Worm (Caenorhabditis elegans) whole organism, midembryonic: ENCODE results near the gene C28D4.5.

Experiments
- T22C8.4 ChIP-seq: fragments of 200-800 bp; sonication (Bioruptor generic); IDR thresholded peaks from 2 replicates; pipeline ENCODE4 v1.3.6; 2022; ENCODE audit warnings: missing genetic modification characterization, missing compliant biosample characterization
- cog-1 ChIP-seq: sonication (generic microtip); optimal IDR thresholded peaks from 2 replicates; lab custom pipeline; 2016; ENCODE audit warnings: missing genetic modification characterization, missing compliant biosample characterization
- flt-1 ChIP-seq: fragments of 200-800 bp; sonication (Bioruptor generic); IDR thresholded peaks from 2 replicates; pipeline ENCODE4 v1.3.6; 2022; ENCODE audit warnings: missing genetic modification characterization, missing compliant biosample characterization
- klf-2 ChIP-seq: fragments of 200-800 bp; sonication (Bioruptor generic); conservative IDR thresholded peaks from 2 replicates; pipeline ENCODE4 v1.3.6; 2022; ENCODE audit warnings: missing genetic modification reagents, missing genetic modification characterization, missing compliant biosample characterization
- med-1 ChIP-seq: sonication (generic microtip); optimal IDR thresholded peaks from 2 replicates; lab custom pipeline; 2017; ENCODE audit warnings: missing genetic modification characterization, mild to moderate bottlenecking, missing compliant biosample characterization, antibody characterized with exemption, missing genetic modification reagents; ENCODE audit not compliant: insufficient read depth
- ref-1 ChIP-seq: fragments of 200-800 bp; sonication (Bioruptor generic); conservative IDR thresholded peaks from 2 replicates; pipeline ENCODE4 v1.3.6; 2022; ENCODE audit warnings: missing genetic modification reagents, missing genetic modification characterization, missing compliant biosample characterization
- tab-1 ChIP-seq: fragments of 200-800 bp; sonication (Bioruptor generic); IDR thresholded peaks from 2 replicates; pipeline ENCODE4 v1.3.6; 2022; ENCODE audit warnings: missing genetic modification characterization, missing compliant biosample characterization
- ztf-23 ChIP-seq: fragments of 200-800 bp; sonication (Bioruptor generic); IDR thresholded peaks from 2 replicates; pipeline ENCODE4 v1.3.6; 2022; ENCODE audit warnings: missing genetic modification reagents, missing genetic modification characterization, missing compliant biosample characterization
- ztf-29 ChIP-seq: fragments of 200-800 bp; sonication (Bioruptor generic); IDR thresholded peaks from 2 replicates; pipeline ENCODE4 v1.3.6; 2022; ENCODE audit warnings: missing genetic modification reagents, missing genetic modification characterization, missing compliant biosample characterization

C28D4.5 gene

DNA sequence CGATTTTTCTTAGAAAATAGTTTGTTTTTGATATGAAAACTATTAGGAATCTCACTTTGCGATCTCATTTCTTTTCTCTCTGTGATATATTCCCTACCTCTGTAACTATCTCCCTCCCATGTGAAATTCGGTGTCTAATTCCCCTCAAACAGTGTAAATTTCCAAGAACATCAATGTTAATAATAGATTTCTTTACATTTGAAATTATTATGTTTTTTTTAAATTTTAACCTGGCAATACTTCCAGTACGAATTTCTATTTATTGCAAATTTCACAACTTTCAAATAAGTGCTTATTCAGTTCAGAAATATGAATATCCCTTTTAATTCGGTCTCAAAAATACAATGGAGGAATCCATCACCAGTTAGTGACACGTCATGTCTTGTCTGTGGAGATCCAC, 18.3 kb downstream of the C28D4.5 start, which contains the start of gene nhr-100:
Gene nhr-100 (plus strand): TSS at position 301 of the 400 bp plus-strand sequence.
- TF ChIP-seq ref-1: no peak
- no peak for TF ChIP-seq flt-1 (GFP tag; lab: Robert Waterston, UW)
- no peak for TF ChIP-seq T22C8.4 (GFP tag; lab: Robert Waterston, UW)
- TF ChIP-seq med-1 (GFP tag; lab: Kevin White, UChicago): no peak
- no peak for TF ChIP-seq cog-1 (tag; lab: Kevin White, UChicago)
- TF ChIP-seq tab-1 (GFP tag; lab: Robert Waterston, UW): no peak
- no peak for TF ChIP-seq klf-2 (GFP tag; lab: Robert Waterston, UW)
- TF ChIP-seq ztf-29 (GFP tag; lab: Robert Waterston, UW): no peak

DNA sequence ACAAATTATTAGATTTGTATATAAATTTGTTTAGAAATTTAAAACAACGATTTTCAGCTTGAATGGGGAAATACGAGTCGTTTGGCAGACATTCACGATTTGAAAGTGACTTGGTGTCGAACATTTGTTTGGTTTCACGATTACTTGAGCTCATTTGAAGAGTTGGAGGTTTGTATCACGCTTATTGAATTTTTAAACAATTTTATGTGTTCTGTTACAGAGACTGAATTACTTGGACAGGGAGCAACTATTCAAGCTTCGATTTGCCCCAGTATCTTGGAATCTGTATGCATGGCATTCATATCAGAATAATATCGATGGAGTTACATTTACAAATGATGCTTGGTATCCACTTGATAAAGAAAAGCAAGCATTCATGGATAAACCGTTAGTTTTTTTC, 19.4 kb downstream of the C28D4.5 start:
- no peak for TF ChIP-seq cog-1 (tag; lab: Kevin White, UChicago)
- TF ChIP-seq ref-1: no peak
- no peak for TF ChIP-seq med-1 (GFP tag; lab: Kevin White, UChicago)
- no peak for TF ChIP-seq klf-2 (GFP tag; lab: Robert Waterston, UW)
- TF ChIP-seq ztf-29 (GFP tag; lab: Robert Waterston, UW): no peak
- no peak for TF ChIP-seq T22C8.4 (GFP tag; lab: Robert Waterston, UW)
- no peak for TF ChIP-seq ztf-23 (GFP tag; lab: Robert Waterston, UW)
- no peak for TF ChIP-seq tab-1 (GFP tag; lab: Robert Waterston, UW)
- no peak for TF ChIP-seq flt-1 (GFP tag; lab: Robert Waterston, UW)

DNA sequence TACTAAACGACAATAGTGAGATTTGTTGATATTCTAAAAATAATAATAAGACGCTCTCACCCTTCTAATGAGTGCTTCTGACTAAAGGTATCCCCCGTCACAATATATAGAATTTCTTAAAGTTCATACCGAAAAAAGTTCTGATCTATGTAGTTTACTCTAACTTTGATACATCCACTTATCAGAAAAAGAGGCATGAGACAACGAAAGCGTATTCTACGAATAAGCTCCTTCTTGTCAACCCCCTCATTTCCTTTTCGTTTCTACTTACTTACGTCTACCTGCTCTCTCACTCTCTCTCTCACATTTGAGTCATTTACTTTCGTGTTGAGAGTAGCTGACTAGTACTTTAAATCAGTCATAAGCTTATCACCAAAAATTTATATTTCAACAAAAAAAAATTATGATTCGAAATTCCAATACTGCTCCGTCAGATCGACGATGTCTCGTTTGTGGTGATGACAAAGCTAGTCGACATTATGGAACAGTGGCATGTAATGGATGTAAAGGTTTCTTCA, 21.1 kb downstream of the C28D4.5 start:
- TF ChIP-seq klf-2 (GFP tag; lab: Robert Waterston, UW) (no peak), tab-1 (GFP tag; lab: Robert Waterston, UW) (no peak), ref-1 (no peak), ztf-23 (GFP tag; lab: Robert Waterston, UW) (no peak), flt-1 (GFP tag; lab: Robert Waterston, UW) (no peak), med-1 (GFP tag; lab: Kevin White, UChicago) (no peak), T22C8.4 (GFP tag; lab: Robert Waterston, UW) (no peak), cog-1 (tag; lab: Kevin White, UChicago) (no peak), ztf-29 (GFP tag; lab: Robert Waterston, UW) (no peak)

DNA sequence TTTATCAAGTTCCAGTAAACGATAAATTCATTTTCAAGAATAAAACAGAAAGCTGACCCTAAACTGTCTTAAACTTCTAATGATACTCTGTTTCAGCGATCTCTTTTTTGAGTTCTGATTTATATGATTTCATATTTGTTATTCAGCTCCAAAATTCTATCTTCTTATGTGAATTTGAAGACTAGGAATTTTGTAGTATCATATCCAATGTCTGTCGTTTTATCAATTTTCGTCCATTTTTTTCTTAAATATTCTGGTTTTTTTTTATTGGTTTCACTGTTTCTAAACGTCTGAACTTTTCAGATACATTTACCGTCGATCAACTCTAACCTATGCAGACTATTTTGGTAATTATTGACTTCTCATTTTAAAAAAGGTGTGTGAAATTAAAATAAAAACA, 21.7 kb downstream of the C28D4.5 start, which contains the start of the genes nhr-138 and C28D4.18:
Gene nhr-138 (plus strand): TSS at position 304 of the 400 bp plus-strand sequence.
Gene C28D4.18 (plus strand): TSS at position 333 of the 400 bp plus-strand sequence.
- TF ChIP-seq ztf-23 (GFP tag; lab: Robert Waterston, UW) (no peak), cog-1 (tag; lab: Kevin White, UChicago) (no peak), T22C8.4 (GFP tag; lab: Robert Waterston, UW) (no peak), klf-2 (GFP tag; lab: Robert Waterston, UW) (no peak), med-1 (GFP tag; lab: Kevin White, UChicago) (no peak), flt-1 (GFP tag; lab: Robert Waterston, UW) (no peak), ztf-29 (GFP tag; lab: Robert Waterston, UW) (no peak), tab-1 (GFP tag; lab: Robert Waterston, UW) (no peak)

DNA sequence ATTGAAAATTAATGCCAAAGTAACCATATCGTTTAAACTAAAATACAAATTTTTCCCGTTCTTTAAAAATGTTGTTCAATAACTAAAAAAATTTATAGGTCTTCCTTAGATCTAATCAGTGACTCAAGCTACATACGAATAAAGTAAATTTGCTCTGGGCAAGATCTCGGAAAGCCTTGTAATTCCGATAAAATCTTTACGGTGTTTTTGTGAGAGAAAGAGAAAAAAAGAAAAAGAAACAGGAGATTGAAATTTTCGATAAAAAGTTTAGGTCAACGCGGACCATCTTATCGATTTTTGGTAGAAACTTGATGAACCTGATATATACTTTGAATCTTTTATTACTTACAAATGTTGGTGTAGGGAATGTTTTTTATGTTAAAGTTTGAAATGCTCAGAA, 23.5 kb downstream of the C28D4.5 start:
- TF ChIP-seq ztf-29 (GFP tag; lab: Robert Waterston, UW) (no peak), klf-2 (GFP tag; lab: Robert Waterston, UW) (no peak), T22C8.4 (GFP tag; lab: Robert Waterston, UW) (no peak), med-1 (GFP tag; lab: Kevin White, UChicago) (no peak), ref-1 (no peak), ztf-23 (GFP tag; lab: Robert Waterston, UW) (no peak), flt-1 (GFP tag; lab: Robert Waterston, UW) (no peak), tab-1 (GFP tag; lab: Robert Waterston, UW) (no peak), cog-1 (tag; lab: Kevin White, UChicago) (no peak)

DNA sequence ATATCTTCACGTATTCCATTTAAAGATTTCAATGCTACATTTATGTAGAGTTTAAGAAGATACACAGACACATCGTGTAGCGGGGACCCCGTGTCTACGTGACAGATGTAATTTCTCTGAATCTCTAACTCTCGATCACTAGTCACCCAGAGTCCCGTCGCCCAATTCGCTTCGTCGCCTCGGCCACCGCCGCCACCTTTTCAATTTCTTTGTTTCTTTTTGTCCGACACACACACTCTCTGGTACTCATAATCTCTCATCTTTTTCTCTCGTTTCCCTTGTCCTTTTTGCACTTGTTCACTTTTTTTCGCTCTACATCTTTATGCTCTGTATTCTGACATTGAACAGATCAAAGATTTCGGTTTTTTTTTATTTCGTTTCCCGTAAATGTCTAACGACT, 28.3 kb downstream of the C28D4.5 start:
- TF ChIP-seq tab-1 (GFP tag; lab: Robert Waterston, UW) (no peak), cog-1 (tag; lab: Kevin White, UChicago) (peak; percentile 9), ztf-23 (GFP tag; lab: Robert Waterston, UW) (no peak)

DNA sequence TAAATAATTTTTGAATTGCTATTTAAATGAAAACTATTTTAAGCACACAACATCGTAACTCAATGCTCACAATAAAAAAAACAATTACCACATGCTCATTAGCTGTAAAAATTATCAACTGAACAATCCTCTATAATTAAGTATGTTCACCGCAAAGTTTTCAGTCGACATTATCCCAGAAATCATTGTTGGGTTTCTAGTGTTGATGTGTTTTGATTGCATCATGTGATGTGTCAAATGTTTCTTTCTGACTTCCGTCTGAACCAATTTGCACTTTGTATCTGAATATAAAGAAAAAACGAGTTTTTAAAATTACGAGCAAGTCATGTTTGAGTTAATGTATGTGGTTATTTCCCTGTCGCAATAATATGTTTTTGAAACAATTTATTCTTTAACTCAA, 28.8 kb downstream of the C28D4.5 start:
- no peak for TF ChIP-seq flt-1 (GFP tag; lab: Robert Waterston, UW)

DNA sequence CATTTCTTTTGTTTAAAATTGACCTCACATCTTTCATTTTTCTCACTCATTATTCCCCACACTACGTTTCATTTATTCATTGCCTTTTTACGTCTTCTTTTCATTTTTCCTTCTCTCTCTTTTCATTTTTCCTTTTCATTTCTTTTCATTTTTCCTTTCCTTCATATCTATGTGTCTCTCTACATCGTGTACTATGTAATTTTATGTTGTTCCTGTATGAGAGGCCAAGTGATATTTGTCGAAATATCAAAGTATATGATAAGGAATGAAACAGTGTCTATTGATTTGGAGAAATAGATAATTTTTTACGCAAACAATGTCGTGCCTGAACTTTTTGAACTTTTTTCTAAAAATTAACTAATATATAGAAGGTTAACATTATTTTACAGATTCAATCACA, 30.2 kb downstream of the C28D4.5 start:
- TF ChIP-seq ztf-23 (GFP tag; lab: Robert Waterston, UW) (no peak), ref-1 (no peak), flt-1 (GFP tag; lab: Robert Waterston, UW) (no peak), tab-1 (GFP tag; lab: Robert Waterston, UW) (no peak), T22C8.4 (GFP tag; lab: Robert Waterston, UW) (no peak), med-1 (GFP tag; lab: Kevin White, UChicago) (no peak), ztf-29 (GFP tag; lab: Robert Waterston, UW) (no peak), klf-2 (GFP tag; lab: Robert Waterston, UW) (no peak)

DNA sequence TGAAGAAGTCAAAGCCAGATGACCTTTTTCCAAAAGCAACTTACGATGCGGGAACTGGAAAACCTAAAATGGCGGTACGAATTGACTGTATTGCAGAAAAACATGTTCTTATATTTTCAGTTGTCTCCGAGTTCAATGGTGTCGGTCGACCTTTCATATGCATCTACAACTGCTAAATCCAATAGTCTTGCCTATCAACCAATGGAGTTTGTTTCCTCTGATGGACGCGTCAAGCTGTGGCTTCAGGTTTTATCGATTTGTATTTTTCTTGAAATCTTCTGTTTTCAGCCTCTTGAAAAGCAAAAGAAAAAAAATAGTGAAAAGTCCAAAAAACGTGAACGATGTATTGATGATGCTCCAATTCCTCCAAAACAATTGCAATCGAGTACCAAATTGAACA, 32.4 kb downstream of the C28D4.5 start:
- TF ChIP-seq ref-1: no peak
- no peak for TF ChIP-seq tab-1 (GFP tag; lab: Robert Waterston, UW)
- no peak for TF ChIP-seq flt-1 (GFP tag; lab: Robert Waterston, UW)
- no peak for TF ChIP-seq T22C8.4 (GFP tag; lab: Robert Waterston, UW)
- TF ChIP-seq ztf-29 (GFP tag; lab: Robert Waterston, UW): no peak
- TF ChIP-seq med-1 (GFP tag; lab: Kevin White, UChicago): no peak
- no peak for TF ChIP-seq cog-1 (tag; lab: Kevin White, UChicago)
- TF ChIP-seq ztf-23 (GFP tag; lab: Robert Waterston, UW): no peak
- TF ChIP-seq klf-2 (GFP tag; lab: Robert Waterston, UW): no peak
